Fruit fly (Drosophila melanogaster) whole organism, embryonic: Measurements from ENCODE around the gene axo.

Experiments
- Adf1 ChIP-seq: fragments of 200-800 bp; sonication (Bioruptor generic); IDR thresholded peaks from 2 replicates; pipeline ENCODE4 v1.3.6; 2022; ENCODE audit warnings: missing biosample characterization, missing genetic modification characterization
- CG12219 ChIP-seq: fragments of 200-800 bp; sonication (Bioruptor generic); optimal IDR thresholded peaks from 3 replicates; lab custom pipeline; 2018; ENCODE audit warnings: missing biosample characterization, mild to moderate bottlenecking, missing genetic modification characterization
- CG13624 ChIP-seq: fragments of 200-800 bp; sonication (Bioruptor generic); optimal IDR thresholded peaks from 2 replicates; lab custom pipeline; 2016; ENCODE audit warnings: missing biosample characterization, missing genetic modification characterization
- CG15479 ChIP-seq: fragments of 200-800 bp; sonication (Bioruptor generic); optimal IDR thresholded peaks from 3 replicates; lab custom pipeline; 2019; ENCODE audit warnings: missing biosample characterization, mild to moderate bottlenecking, missing genetic modification characterization, moderate library complexity
- CG15601 ChIP-seq: fragments of 200-800 bp; sonication (Bioruptor generic); optimal IDR thresholded peaks from 3 replicates; lab custom pipeline; 2019; ENCODE audit warnings: missing biosample characterization, mild to moderate bottlenecking, missing genetic modification characterization, moderate library complexity
- CG15696 ChIP-seq: fragments of 200-800 bp; sonication (Bioruptor generic); optimal IDR thresholded peaks from 2 replicates; lab custom pipeline; 2019; ENCODE audit warnings: missing biosample characterization, mild to moderate bottlenecking, missing genetic modification characterization, moderate library complexity
- CG1647 ChIP-seq: fragments of 200-800 bp; sonication (Bioruptor generic); optimal IDR thresholded peaks from 3 replicates; lab custom pipeline; 2016; ENCODE audit warnings: missing biosample characterization, missing genetic modification characterization
- CG17361 ChIP-seq: fragments of 200-800 bp; sonication (Bioruptor generic); IDR thresholded peaks from 3 replicates; pipeline ENCODE4 v1.3.6; 2022; ENCODE audit warnings: missing biosample characterization, missing genetic modification characterization
- CG18619 ChIP-seq: fragments of 200-800 bp; sonication (Bioruptor generic); optimal IDR thresholded peaks from 3 replicates; lab custom pipeline; 2017; ENCODE audit warnings: missing biosample characterization, mild to moderate bottlenecking, missing genetic modification characterization
- CG2202 ChIP-seq: fragments of 200-800 bp; sonication (Bioruptor generic); optimal IDR thresholded peaks from 2 replicates; lab custom pipeline; 2018; ENCODE audit warnings: missing biosample characterization, mild to moderate bottlenecking, missing genetic modification characterization
- CG30431 ChIP-seq: fragments of 200-800 bp; sonication (Bioruptor generic); optimal IDR thresholded peaks from 2 replicates; lab custom pipeline; 2017; ENCODE audit warnings: missing biosample characterization, missing genetic modification characterization
- CG31365 ChIP-seq: fragments of 200-800 bp; sonication (Bioruptor generic); optimal IDR thresholded peaks from 2 replicates; lab custom pipeline; 2018; ENCODE audit warnings: missing biosample characterization, mild to moderate bottlenecking, missing genetic modification characterization
- CG31388 ChIP-seq: fragments of 200-800 bp; sonication (Bioruptor generic); optimal IDR thresholded peaks from 2 replicates; lab custom pipeline; 2016; ENCODE audit warnings: missing biosample characterization, missing genetic modification characterization
- CG3838 ChIP-seq: fragments of 200-800 bp; sonication (Bioruptor generic); optimal IDR thresholded peaks from 3 replicates; lab custom pipeline; 2016; ENCODE audit warnings: missing biosample characterization, missing genetic modification characterization
- CG4617 ChIP-seq: fragments of 200-800 bp; sonication (Bioruptor generic); optimal IDR thresholded peaks from 3 replicates; lab custom pipeline; 2016; ENCODE audit warnings: missing biosample characterization, missing genetic modification characterization, borderline replicate concordance
- CG4707 ChIP-seq: fragments of 200-800 bp; sonication (Bioruptor generic); optimal IDR thresholded peaks from 2 replicates; lab custom pipeline; 2018; ENCODE audit warnings: missing biosample characterization, mild to moderate bottlenecking, missing genetic modification characterization, moderate library complexity
- CG4820 ChIP-seq: fragments of 200-800 bp; sonication (Bioruptor generic); optimal IDR thresholded peaks from 3 replicates; lab custom pipeline; 2016; ENCODE audit warnings: missing biosample characterization, missing genetic modification characterization
- CG6765 ChIP-seq: fragments of 200-800 bp; sonication (Bioruptor generic); optimal IDR thresholded peaks from 3 replicates; lab custom pipeline; 2017; ENCODE audit warnings: missing biosample characterization, mild to moderate bottlenecking, missing genetic modification characterization
- CG7987 ChIP-seq: fragments of 200-800 bp; sonication (Bioruptor generic); optimal IDR thresholded peaks from 2 replicates; lab custom pipeline; 2018; ENCODE audit warnings: missing biosample characterization, mild to moderate bottlenecking, missing genetic modification characterization, moderate library complexity
- D19A ChIP-seq: fragments of 200-800 bp; optimal IDR thresholded peaks from 3 replicates; lab custom pipeline; 2019; ENCODE audit warnings: missing biosample characterization, mild to moderate bottlenecking, missing genetic modification characterization, moderate library complexity
- Dbx ChIP-seq: fragments of 200-800 bp; sonication (Bioruptor generic); IDR thresholded peaks from 3 replicates; pipeline ENCODE4 v1.3.6; 2022; ENCODE audit warnings: missing biosample characterization, missing genetic modification characterization
- Doc3 ChIP-seq: fragments of 200-800 bp; sonication (Bioruptor generic); IDR thresholded peaks from 3 replicates; pipeline ENCODE4 v1.3.6; 2022; ENCODE audit warnings: missing biosample characterization, missing genetic modification characterization; ENCODE audit not compliant: partially characterized antibody
- Dp ChIP-seq: fragments of 200-800 bp; sonication (Bioruptor generic); optimal IDR thresholded peaks from 2 replicates; lab custom pipeline; 2018; ENCODE audit warnings: missing biosample characterization, mild to moderate bottlenecking, missing genetic modification characterization, moderate library complexity
- Dref ChIP-seq: fragments of 200-800 bp; sonication (Bioruptor generic); IDR thresholded peaks from 2 replicates; pipeline ENCODE4 v1.3.6; 2022; ENCODE audit warnings: missing biosample characterization, missing genetic modification characterization
- E2f1 ChIP-seq: fragments of 200-800 bp; sonication (Bioruptor generic); IDR thresholded peaks from 2 replicates; pipeline ENCODE4 v1.3.6; 2022; ENCODE audit warnings: missing biosample characterization, missing genetic modification characterization
- HLH3B ChIP-seq: fragments of 200-800 bp; sonication (Bioruptor generic); IDR thresholded peaks from 2 replicates; pipeline ENCODE4 v1.3.6; 2022; ENCODE audit warnings: missing biosample characterization, missing genetic modification characterization
- Hey ChIP-seq: fragments of 200-800 bp; sonication (Bioruptor generic); optimal IDR thresholded peaks from 3 replicates; lab custom pipeline; 2018; ENCODE audit warnings: missing biosample characterization, mild to moderate bottlenecking, missing genetic modification characterization
- MBD-R2 ChIP-seq: fragments of 200-800 bp; sonication (Bioruptor generic); IDR thresholded peaks from 2 replicates; pipeline ENCODE4 v1.3.6; 2022; ENCODE audit warnings: missing biosample characterization, missing genetic modification characterization
- Nf-YA ChIP-seq: fragments of 200-800 bp; sonication (Bioruptor generic); IDR thresholded peaks from 2 replicates; pipeline ENCODE4 v1.3.6; 2022; ENCODE audit warnings: missing biosample characterization, missing genetic modification characterization
- Nf-YC ChIP-seq: fragments of 200-800 bp; optimal IDR thresholded peaks from 3 replicates; lab custom pipeline; 2019; ENCODE audit warnings: missing biosample characterization, mild to moderate bottlenecking, missing genetic modification characterization, moderate library complexity
- NfI ChIP-seq: fragments of 200-800 bp; sonication (Bioruptor generic); optimal IDR thresholded peaks from 3 replicates; lab custom pipeline; 2018; ENCODE audit warnings: missing biosample characterization, mild to moderate bottlenecking, missing genetic modification characterization, moderate library complexity
- Poxn ChIP-seq: fragments of 200-800 bp; sonication (Bioruptor generic); IDR thresholded peaks from 2 replicates; pipeline ENCODE4 v1.3.6; 2022; ENCODE audit warnings: missing biosample characterization, missing genetic modification characterization
- Rfx ChIP-seq: fragments of 200-800 bp; sonication (Bioruptor generic); IDR thresholded peaks from 2 replicates; pipeline ENCODE4 v1.3.6; 2022; ENCODE audit warnings: missing biosample characterization, missing genetic modification characterization
- Spps ChIP-seq: fragments of 200-800 bp; sonication (Bioruptor generic); optimal IDR thresholded peaks from 2 replicates; lab custom pipeline; 2018; ENCODE audit warnings: missing biosample characterization, mild to moderate bottlenecking, missing genetic modification characterization
- Tbp ChIP-seq: fragments of >200 bp; optimal IDR thresholded peaks from 2 replicates; lab custom pipeline; 2018; ENCODE audit warnings: missing biosample characterization, missing genetic modification characterization
- Xbp1 ChIP-seq: fragments of 200-800 bp; sonication (Bioruptor generic); optimal IDR thresholded peaks from 3 replicates; lab custom pipeline; 2016; ENCODE audit warnings: missing biosample characterization, mild to moderate bottlenecking, missing genetic modification characterization
- ab ChIP-seq: fragments of 200-800 bp; sonication (Bioruptor generic); optimal IDR thresholded peaks from 2 replicates; lab custom pipeline; 2016; ENCODE audit warnings: missing biosample characterization, missing genetic modification characterization
- chn ChIP-seq: fragments of 200-800 bp; sonication (Bioruptor generic); optimal IDR thresholded peaks from 2 replicates; lab custom pipeline; 2016; ENCODE audit warnings: missing biosample characterization, missing genetic modification characterization
- disco-r ChIP-seq: fragments of 200-800 bp; sonication (Bioruptor generic); optimal IDR thresholded peaks from 2 replicates; lab custom pipeline; 2016; ENCODE audit warnings: missing biosample characterization, missing genetic modification characterization
- dmrt11E ChIP-seq: fragments of 200-800 bp; sonication (Bioruptor generic); optimal IDR thresholded peaks from 3 replicates; lab custom pipeline; 2018; ENCODE audit warnings: missing biosample characterization, mild to moderate bottlenecking, missing genetic modification characterization, moderate library complexity
- dpn ChIP-seq, 2 experiments: fragments of 200-800 bp; sonication (Bioruptor generic); optimal IDR thresholded peaks; 3 replicates each; lab custom pipeline; 2016; ENCODE audit warnings: missing biosample characterization in 2 of 2, missing genetic modification characterization in 2 of 2
- eve ChIP-seq, 2 experiments: fragments of >200 bp; optimal IDR thresholded peaks; 2 replicates each; lab custom pipeline; 2017; ENCODE audit warnings: missing biosample characterization in 2 of 2, missing genetic modification characterization in 2 of 2
- gsb-n ChIP-seq: fragments of 200-800 bp; sonication (Bioruptor generic); optimal IDR thresholded peaks from 3 replicates; lab custom pipeline; 2018; ENCODE audit warnings: missing biosample characterization, mild to moderate bottlenecking, missing genetic modification characterization
- jumu ChIP-seq: fragments of 200-800 bp; sonication (Bioruptor generic); optimal IDR thresholded peaks from 3 replicates; lab custom pipeline; 2016; ENCODE audit warnings: missing biosample characterization, missing genetic modification characterization
- ken ChIP-seq: fragments of 200-800 bp; sonication (Bioruptor generic); IDR thresholded peaks from 3 replicates; pipeline ENCODE4 v1.3.6; 2022; ENCODE audit warnings: missing biosample characterization, missing genetic modification characterization
- pita ChIP-seq: fragments of 200-800 bp; sonication (Bioruptor generic); optimal IDR thresholded peaks from 2 replicates; lab custom pipeline; 2017; ENCODE audit warnings: missing biosample characterization, mild to moderate bottlenecking, missing genetic modification characterization
- run ChIP-seq: fragments of 200-800 bp; sonication (Bioruptor generic); optimal IDR thresholded peaks from 3 replicates; lab custom pipeline; 2018; ENCODE audit warnings: missing biosample characterization, mild to moderate bottlenecking, missing genetic modification characterization
- slbo ChIP-seq: fragments of 200-800 bp; sonication (Bioruptor generic); IDR thresholded peaks from 2 replicates; pipeline ENCODE4 v1.3.6; 2022; ENCODE audit warnings: missing biosample characterization, missing genetic modification characterization
- sob ChIP-seq: fragments of 200-800 bp; sonication (Bioruptor generic); IDR thresholded peaks from 2 replicates; pipeline ENCODE4 v1.3.6; 2022; ENCODE audit warnings: missing biosample characterization, missing genetic modification characterization
- toy ChIP-seq: fragments of 200-800 bp; sonication (Bioruptor generic); IDR thresholded peaks from 2 replicates; pipeline ENCODE4 v1.3.6; 2022; ENCODE audit warnings: missing biosample characterization, missing genetic modification characterization
- tup ChIP-seq: fragments of 200-800 bp; sonication (Bioruptor generic); optimal IDR thresholded peaks from 2 replicates; lab custom pipeline; 2016; ENCODE audit warnings: missing biosample characterization, mild to moderate bottlenecking, missing genetic modification characterization, moderate library complexity
- zfh2 ChIP-seq: fragments of 200-800 bp; sonication (Bioruptor generic); optimal IDR thresholded peaks from 2 replicates; lab custom pipeline; 2016; ENCODE audit warnings: missing biosample characterization, missing genetic modification characterization

Gene axo

dm6 chr3L:4611311-4611710, 75.8 kb downstream of the axo start (continued):
- TF ChIP-seq CG7987 (GFP tag; lab: Kevin White, UChicago) (peak; percentile 5), CG31365 (tag; lab: Kevin White, UChicago) (peak; percentile 8), MBD-R2 (peak; percentile 28; the same call in 1 of the 2 replicates), Hey (tag; lab: Kevin White, UChicago) (no peak), CG30431 (GFP tag; lab: Kevin White, UChicago) (peak; percentile 75), jumu (GFP tag; lab: Kevin White, UChicago) (peak; percentile 58), disco-r (GFP tag; lab: Kevin White, UChicago) (peak; percentile 40), sob (peak; percentile 56; the same call in 1 of the 2 replicates), CG3838 (GFP tag; lab: Kevin White, UChicago) (peak; percentile 23), Nf-YA (GFP tag; lab: Robert Waterston, UW) (peak; percentile 67), CG6765 (no peak), CG15696 (tag; lab: Kevin White, UChicago) (no peak), gsb-n (peak; percentile 80), Dbx (peak; percentile 45; the same call in 2 of the 3 replicates), pita (GFP tag; lab: Kevin White, UChicago) (no peak), CG12219 (peak; percentile 62), zfh2 (no peak), CG17361 (peak; percentile 73; the same call in 2 of the 3 replicates), CG4820 (peak; percentile 80), D19A (tag; lab: Kevin White, UChicago) (peak; percentile 65), Doc3 (GFP tag; lab: Robert Waterston, UW) (no peak), run (tag; lab: Kevin White, UChicago) (peak; percentile 28), Adf1 (GFP tag; lab: Robert Waterston, UW) (no peak), Dref (GFP tag; lab: Robert Waterston, UW) (no peak), dmrt11E (tag; lab: Kevin White, UChicago) (peak; percentile 81), Tbp (GFP tag; lab: Kevin White, UChicago) (no peak), ab (GFP tag; lab: Kevin White, UChicago) (no peak), E2f1 (GFP tag; lab: Robert Waterston, UW) (peak; percentile 84), NfI (GFP tag; lab: Kevin White, UChicago) (peak; percentile 50), Nf-YC (tag; lab: Kevin White, UChicago) (no peak), Dp (GFP tag; lab: Kevin White, UChicago) (no peak), chn (GFP tag; lab: Kevin White, UChicago) (peak; percentile 79), CG1647 (peak; percentile 42), CG15601 (tag; lab: Kevin White, UChicago) (peak; percentile 64), CG15479 (GFP tag; lab: Kevin White, UChicago) (no peak), Xbp1 (GFP tag; lab: Kevin White, UChicago) (peak; percentile 71), CG4617 (GFP tag; lab: Kevin White, UChicago) (peak; percentile 7), ken (GFP tag; lab: Robert Waterston, UW) (peak; percentile 87), Rfx (GFP tag; lab: Robert Waterston, UW) (peak; percentile 49; the same call in 1 of the 2 replicates), HLH3B (GFP tag; lab: Robert Waterston, UW) (peak; percentile 80), CG2202 (tag; lab: Kevin White, UChicago) (peak; percentile 62), dpn (GFP tag; optimal IDR thresholded peaks at IDR 0.05; lab: Kevin White, UChicago) (peak; percentile 58 to 64), slbo (GFP tag; lab: Robert Waterston, UW) (peak; percentile 40; the same call in 1 of the 2 replicates), CG18619 (GFP tag; lab: Kevin White, UChicago) (peak; percentile 43), toy (no peak), eve (GFP tag; optimal IDR thresholded peaks at IDR 0.05; lab: Kevin White, UChicago) (peak in 1 of 2 experiments; percentile 34), Spps (tag; lab: Kevin White, UChicago) (peak; percentile 59), tup (GFP tag; lab: Kevin White, UChicago) (peak; percentile 42), Poxn (no peak), CG4707 (GFP tag; lab: Kevin White, UChicago) (peak; percentile 55), CG31388 (GFP tag; lab: Kevin White, UChicago) (peak; percentile 35), CG13624 (GFP tag; lab: Kevin White, UChicago) (no peak)
